Worm (Caenorhabditis elegans) whole organism, L4 larva: ENCODE results near the gene Y47D7A.15.

Experiments used
- F10B5.3 ChIP-seq: sonication (generic microtip); optimal IDR thresholded peaks from 2 replicates; lab custom pipeline; 2016; ENCODE audit warnings: mild to moderate bottlenecking, missing genetic modification characterization, missing compliant biosample characterization
- F37D6.2 ChIP-seq: sonication (generic microtip); optimal IDR thresholded peaks from 2 replicates; lab custom pipeline; 2016; ENCODE audit warnings: mild to moderate bottlenecking, missing genetic modification characterization, missing compliant biosample characterization
- F44E2.7 ChIP-seq: fragments of 200-800 bp; sonication (Bioruptor generic); IDR thresholded peaks from 2 replicates; pipeline ENCODE4 v2.1.2; 2022; ENCODE audit warnings: missing genetic modification characterization, missing compliant biosample characterization
- F49E8.2 ChIP-seq: sonication (generic microtip); optimal IDR thresholded peaks from 2 replicates; lab custom pipeline; 2016; ENCODE audit warnings: missing compliant biosample characterization, mild to moderate bottlenecking, missing genetic modification characterization, borderline replicate concordance
- Y48G9A.11 ChIP-seq: fragments of 200-800 bp; sonication (Bioruptor generic); IDR thresholded peaks from 2 replicates; pipeline ENCODE4 v1.3.6; 2022; ENCODE audit warnings: missing genetic modification reagents, missing genetic modification characterization, missing compliant biosample characterization
- Y5F2A.4 ChIP-seq: fragments of 200-800 bp; sonication (Bioruptor generic); optimal IDR thresholded peaks from 2 replicates; lab custom pipeline; 2018; ENCODE audit warnings: mild to moderate bottlenecking, missing genetic modification characterization, missing compliant biosample characterization
- Y75B8A.6 ChIP-seq: fragments of 200-800 bp; sonication (Bioruptor generic); IDR thresholded peaks from 2 replicates; pipeline ENCODE4 v1.3.6; 2022; ENCODE audit warnings: missing genetic modification reagents, missing genetic modification characterization, missing compliant biosample characterization
- aly-2 ChIP-seq: sonication (generic microtip); optimal IDR thresholded peaks from 2 replicates; lab custom pipeline; 2018; ENCODE audit warnings: missing biosample characterization, missing genetic modification characterization
- arid-1 ChIP-seq: fragments of 200-800 bp; sonication (Bioruptor generic); conservative IDR thresholded peaks from 2 replicates; pipeline ENCODE4 v1.3.6; 2022; ENCODE audit warnings: missing genetic modification reagents, missing genetic modification characterization, missing compliant biosample characterization
- ces-1 ChIP-seq: fragments of 150-350 bp; sonication (generic microtip); optimal IDR thresholded peaks from 4 replicates; lab custom pipeline; 2014; ENCODE audit warnings: missing biosample characterization, missing genetic modification reagents, missing genetic modification characterization
- daf-16 ChIP-seq, 3 experiments: sonication (generic microtip); optimal IDR thresholded peaks; 2 replicates each; lab custom pipeline; 2016 to 2017; ENCODE audit warnings: missing genetic modification characterization in 3 of 3, missing genetic modification reagents in 3 of 3, mild to moderate bottlenecking in 2 of 3, missing compliant biosample characterization in 2 of 3, missing biosample characterization in 1 of 3, moderate library complexity in 1 of 3
- dpl-1 ChIP-seq: fragments of 150-350 bp; optimal IDR thresholded peaks from 2 replicates; lab custom pipeline; 2014; ENCODE audit warnings: missing biosample characterization, missing genetic modification reagents, missing genetic modification characterization
- egl-27 ChIP-seq: sonication (generic microtip); optimal IDR thresholded peaks from 3 replicates; lab custom pipeline; 2017; ENCODE audit warnings: missing biosample characterization, missing genetic modification reagents, missing genetic modification characterization
- fkh-10 ChIP-seq: fragments of 150-350 bp; optimal IDR thresholded peaks from 2 replicates; lab custom pipeline; 2014; ENCODE audit warnings: missing biosample characterization, missing genetic modification reagents, missing genetic modification characterization
- gei-8 ChIP-seq: fragments of 200-800 bp; sonication (Bioruptor generic); optimal IDR thresholded peaks from 2 replicates; lab custom pipeline; 2018; ENCODE audit warnings: mild to moderate bottlenecking, missing genetic modification characterization, missing compliant biosample characterization
- hif-1 ChIP-seq, 2 experiments: sonication (generic microtip); optimal IDR thresholded peaks; 2 replicates each; lab custom pipeline; 2016 to 2017; ENCODE audit warnings: missing compliant biosample characterization in 2 of 2, missing genetic modification characterization in 2 of 2, missing genetic modification reagents in 2 of 2, missing genotype in 2 of 2, mild to moderate bottlenecking in 1 of 2
- hlh-11 ChIP-seq: fragments of 200-800 bp; sonication (Bioruptor generic); optimal IDR thresholded peaks from 2 replicates; lab custom pipeline; 2018; ENCODE audit warnings: mild to moderate bottlenecking, missing genetic modification characterization, missing compliant biosample characterization
- hlh-30 ChIP-seq: sonication (generic microtip); optimal IDR thresholded peaks from 2 replicates; lab custom pipeline; 2017; ENCODE audit warnings: antibody characterized with exemption, mild to moderate bottlenecking, missing genetic modification characterization, missing compliant biosample characterization; ENCODE audit not compliant: insufficient read depth
- hmg-1.1 ChIP-seq: fragments of 200-800 bp; sonication (Bioruptor generic); IDR thresholded peaks from 2 replicates; pipeline ENCODE4 v1.3.6; 2022; ENCODE audit warnings: missing genetic modification reagents, missing genetic modification characterization, missing compliant biosample characterization
- lin-38 ChIP-seq: fragments of 200-800 bp; sonication (Bioruptor generic); IDR thresholded peaks from 2 replicates; pipeline ENCODE4 v1.3.6; 2022; ENCODE audit warnings: missing genetic modification reagents, missing genetic modification characterization, missing compliant biosample characterization
- lsy-2 ChIP-seq, 2 experiments: fragments of 150-350 bp in 1 of 2; sonication (generic microtip) in 1 of 2; optimal IDR thresholded peaks; 2 replicates each; lab custom pipeline; 2014 to 2017; ENCODE audit warnings: missing biosample characterization in 2 of 2, missing genetic modification characterization in 2 of 2
- madf-9 ChIP-seq: fragments of 200-800 bp; sonication (Bioruptor generic); conservative IDR thresholded peaks from 2 replicates; pipeline ENCODE4 v1.3.6; 2022; ENCODE audit warnings: missing genetic modification reagents, missing genetic modification characterization, missing compliant biosample characterization
- mdl-1 ChIP-seq, 2 experiments: fragments of 150-350 bp in 1 of 2; sonication (generic microtip) in 1 of 2; optimal IDR thresholded peaks; 2 replicates each; lab custom pipeline; 2014 to 2017; ENCODE audit warnings: missing biosample characterization in 2 of 2, missing genetic modification characterization in 2 of 2
- mdt-29 ChIP-seq: fragments of 200-800 bp; sonication (Bioruptor generic); IDR thresholded peaks from 2 replicates; pipeline ENCODE4 v1.3.6; 2022; ENCODE audit warnings: missing genetic modification reagents, missing genetic modification characterization, missing compliant biosample characterization
- mep-1 ChIP-seq: fragments of 150-350 bp; sonication (generic microtip); optimal IDR thresholded peaks from 3 replicates; lab custom pipeline; 2014; ENCODE audit warnings: missing biosample characterization, missing genetic modification characterization
- mxl-3 ChIP-seq: fragments of 200-800 bp; sonication (Bioruptor generic); optimal IDR thresholded peaks from 2 replicates; lab custom pipeline; 2018; ENCODE audit warnings: mild to moderate bottlenecking, missing genetic modification characterization, missing compliant biosample characterization
- nhr-102 ChIP-seq: sonication (generic microtip); optimal IDR thresholded peaks from 2 replicates; lab custom pipeline; 2016; ENCODE audit warnings: mild to moderate bottlenecking, missing genetic modification characterization, moderate library complexity, missing compliant biosample characterization
- nhr-111 ChIP-seq: fragments of 200-800 bp; sonication (Bioruptor generic); optimal IDR thresholded peaks from 2 replicates; lab custom pipeline; 2018; ENCODE audit warnings: mild to moderate bottlenecking, missing genetic modification characterization, missing compliant biosample characterization
- nhr-28 ChIP-seq: fragments of 150-350 bp; optimal IDR thresholded peaks from 2 replicates; lab custom pipeline; 2014; ENCODE audit warnings: missing biosample characterization, missing genetic modification characterization
- nhr-76 ChIP-seq: fragments of 150-350 bp; optimal IDR thresholded peaks from 2 replicates; lab custom pipeline; 2014; ENCODE audit warnings: missing biosample characterization, missing genetic modification characterization
- nhr-77 ChIP-seq: fragments of 150-350 bp; optimal IDR thresholded peaks from 2 replicates; lab custom pipeline; 2014; ENCODE audit warnings: missing biosample characterization, missing genetic modification characterization
- rbr-2 ChIP-seq: sonication (generic microtip); optimal IDR thresholded peaks from 2 replicates; lab custom pipeline; 2016; ENCODE audit warnings: missing genotype, missing genetic modification characterization, missing compliant biosample characterization
- snpc-1.2 ChIP-seq: fragments of 200-800 bp; sonication (Bioruptor generic); IDR thresholded peaks from 2 replicates; pipeline ENCODE4 v1.3.6; 2022; ENCODE audit warnings: missing genetic modification reagents, missing genetic modification characterization, missing compliant biosample characterization
- unc-130 ChIP-seq: sonication (generic microtip); optimal IDR thresholded peaks from 2 replicates; lab custom pipeline; 2016; ENCODE audit warnings: missing genetic modification reagents, missing genetic modification characterization, missing compliant biosample characterization
- zfp-3 ChIP-seq: fragments of 200-800 bp; sonication (Bioruptor generic); conservative IDR thresholded peaks from 2 replicates; pipeline ENCODE4 v1.3.6; 2022; ENCODE audit warnings: missing genetic modification reagents, missing genetic modification characterization, missing compliant biosample characterization
- zip-2 ChIP-seq: fragments of 150-350 bp; optimal IDR thresholded peaks from 2 replicates; lab custom pipeline; 2014; ENCODE audit warnings: missing biosample characterization, missing genetic modification characterization
- ztf-11 ChIP-seq: fragments of 150-350 bp; optimal IDR thresholded peaks from 2 replicates; lab custom pipeline; 2014; ENCODE audit warnings: missing biosample characterization, missing genetic modification characterization

Y47D7A.15 gene

ce11 chrV:4450523-4451089 lies 17.6 kb upstream of the Y47D7A.15 start, which contains the start of gene rft-2:
TSS of gene rft-2 (minus strand) at chrV:4450563.
- TF ChIP-seq Y48G9A.11 (no peak), F10B5.3 (tag; lab: Kevin White, UChicago) (no peak), hmg-1.1 (peak; percentile 45; the same call in 1 of the 2 replicates), lin-38 (peak; percentile 97), F37D6.2 (tag; lab: Kevin White, UChicago) (peak; percentile 9), hlh-11 (tag; lab: Kevin White, UChicago) (peak; percentile 35), nhr-102 (tag; lab: Kevin White, UChicago) (peak; percentile 13), mdl-1 (tag; optimal IDR thresholded peaks at IDR 0.05; lab: Kevin White, UChicago) (peak in 1 of 2 experiments; percentile 7), mep-1 (tag; lab: Kevin White, UChicago) (peak; percentile 55), hlh-30 (tag; lab: Kevin White, UChicago) (peak; percentile 6), aly-2 (no peak), rbr-2 (tag; lab: Kevin White, UChicago) (peak; percentile 23), dpl-1 (GFP tag; lab: Kevin White, UChicago) (peak; percentile 91), mdt-29 (GFP tag; lab: Robert Waterston, UW) (no peak), hif-1 (tag; optimal IDR thresholded peaks at IDR 0.05; lab: Kevin White, UChicago) (peak in 1 of 2 experiments; percentile 31), nhr-77 (tag; lab: Kevin White, UChicago) (peak; percentile 17), zip-2 (tag; lab: Kevin White, UChicago) (no peak), fkh-10 (GFP tag; lab: Kevin White, UChicago) (peak; percentile 24), Y75B8A.6 (GFP tag; lab: Robert Waterston, UW) (no peak), lsy-2 (tag; optimal IDR thresholded peaks at IDR 0.05; lab: Kevin White, UChicago) (peak in 1 of 2 experiments; percentile 72), mxl-3 (GFP tag; lab: Kevin White, UChicago) (no peak), nhr-28 (tag; lab: Kevin White, UChicago) (peak; percentile 32), daf-16 (GFP tag; optimal IDR thresholded peaks at IDR 0.05; lab: Kevin White, UChicago) (no peak), daf-16 (tag; optimal IDR thresholded peaks at IDR 0.05; lab: Kevin White, UChicago) (peak; percentile 54), ces-1 (peak; percentile 70), unc-130 (GFP tag; lab: Kevin White, UChicago) (no peak)

- TF ChIP-seq gei-8 (GFP tag; lab: Kevin White, UChicago) (no peak), lin-38 (peak; percentile 63; the same call in 1 of the 2 replicates), nhr-77 (tag; lab: Kevin White, UChicago) (no peak), nhr-76 (no peak), arid-1 (GFP tag; lab: Robert Waterston, UW) (0 out of 2 replicates have a peak, but pooled peaks have one; percentile 11), F44E2.7 (GFP tag; lab: Robert Waterston, UW) (no peak), nhr-111 (no peak), unc-130 (GFP tag; lab: Kevin White, UChicago) (peak; percentile 35), aly-2 (no peak), ztf-11 (tag; lab: Kevin White, UChicago) (no peak), snpc-1.2 (GFP tag; lab: Robert Waterston, UW) (peak; percentile 38; the same call in 1 of the 2 replicates), F49E8.2 (tag; lab: Kevin White, UChicago) (peak; percentile 52), Y5F2A.4 (no peak), madf-9 (GFP tag; lab: Robert Waterston, UW) (no peak), egl-27 (no peak), zfp-3 (GFP tag; lab: Robert Waterston, UW) (no peak)
Observed at ce11 chrV:4447637-4448036, 14.7 kb upstream of the Y47D7A.15 start.
